Worm (Caenorhabditis elegans): Measurements from ENCODE around the gene sorb-1.

The sorb-1 gene

DNA sequence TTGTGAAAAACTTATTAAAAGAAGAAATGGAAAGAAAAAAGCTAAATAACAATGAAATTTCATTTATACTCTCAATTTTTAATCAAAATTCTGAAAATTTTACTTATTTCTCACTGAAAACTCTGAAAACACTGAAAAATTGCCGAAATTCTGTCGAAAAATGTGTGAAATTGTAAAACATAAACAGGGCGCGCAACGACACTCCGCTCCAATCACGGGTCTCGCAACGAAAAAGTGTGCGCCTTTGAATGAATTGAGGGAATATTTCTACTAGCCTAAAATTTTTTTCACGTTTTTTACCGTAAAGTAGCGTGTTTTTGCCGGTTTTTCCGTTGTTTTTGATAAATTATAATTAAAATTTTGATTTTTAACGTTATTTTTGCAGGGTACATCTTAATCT is 27.3 kb downstream of the sorb-1 start, which contains the start of gene rpl-18 (continued):
- TF ChIP-seq daf-16 (GFP tag; optimal IDR thresholded peaks at IDR 0.05) (no peak), daf-16 (tag; optimal IDR thresholded peaks at IDR 0.05) (peak; percentile 49)

DNA sequence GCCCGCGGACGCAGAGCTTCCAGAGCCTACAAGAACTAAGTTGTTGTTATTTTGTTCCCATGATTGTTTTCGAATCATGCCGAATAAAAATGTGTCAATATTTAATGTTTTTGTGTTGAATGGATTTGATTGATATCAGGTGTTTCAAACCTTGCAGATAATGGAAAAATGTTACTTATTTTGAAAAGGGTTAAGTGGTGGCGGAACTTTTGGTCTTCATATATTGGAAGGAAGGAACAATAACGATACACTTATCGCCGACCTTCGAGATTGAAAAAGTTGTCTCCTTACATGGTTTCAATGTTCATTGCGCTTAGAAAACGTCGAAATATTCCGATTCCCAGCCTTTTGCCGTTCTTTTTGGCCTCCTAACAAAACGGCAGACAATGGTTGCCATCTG is 28.6 kb downstream of the sorb-1 start, which contains the start of gene gly-10:
gly-10 (plus strand) TSS at position 387 of the 400 bp plus-strand sequence.
- peak; percentile 61 for TF ChIP-seq snpc-1.2 (GFP tag; IDR thresholded peaks at IDR 0.05)
- no peak for TF ChIP-seq zag-1 (tag; optimal IDR thresholded peaks at IDR 0.05)
- TF ChIP-seq hmg-1.1 (GFP tag; IDR thresholded peaks at IDR 0.05), result no peak
- TF ChIP-seq nhr-10 (tag; optimal IDR thresholded peaks at IDR 0.05), result no peak
- no peak for TF ChIP-seq egl-27 (tag; optimal IDR thresholded peaks at IDR 0.05)
- no peak for TF ChIP-seq fkh-10 (GFP tag; optimal IDR thresholded peaks at IDR 0.05)

DNA sequence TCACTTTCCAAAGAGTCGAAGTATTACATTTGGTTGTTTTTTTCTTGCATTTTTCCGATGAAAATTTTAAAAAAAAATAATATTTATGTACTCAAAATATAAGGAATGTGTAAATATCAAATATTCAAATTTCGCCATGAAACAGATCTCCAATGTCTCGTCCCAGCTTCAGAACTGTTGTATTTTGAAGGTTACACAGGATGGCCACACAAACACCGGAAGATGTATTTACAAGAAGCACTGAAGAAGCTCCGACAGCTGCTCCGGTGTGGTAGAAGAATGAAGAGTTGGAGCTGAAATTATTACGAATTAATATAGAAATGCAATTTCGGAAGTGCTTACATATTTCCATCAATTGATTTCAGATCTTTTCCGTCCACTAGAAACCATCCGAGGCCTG is 32.2 kb downstream of the sorb-1 start:
- TF ChIP-seq pha-4 (GFP tag; IDR thresholded peaks at IDR 0.05), result 0 out of 2 replicates have a peak, but pooled peaks have one; percentile 19
- no peak for TF ChIP-seq pha-4 (tag; optimal IDR thresholded peaks at IDR 0.05)
- no peak for TF ChIP-seq lir-3 (tag; optimal IDR thresholded peaks at IDR 0.05)
- TF ChIP-seq snpc-1.2 (GFP tag; IDR thresholded peaks at IDR 0.05), result peak; percentile 42; the same call in 1 of the 2 replicates

DNA sequence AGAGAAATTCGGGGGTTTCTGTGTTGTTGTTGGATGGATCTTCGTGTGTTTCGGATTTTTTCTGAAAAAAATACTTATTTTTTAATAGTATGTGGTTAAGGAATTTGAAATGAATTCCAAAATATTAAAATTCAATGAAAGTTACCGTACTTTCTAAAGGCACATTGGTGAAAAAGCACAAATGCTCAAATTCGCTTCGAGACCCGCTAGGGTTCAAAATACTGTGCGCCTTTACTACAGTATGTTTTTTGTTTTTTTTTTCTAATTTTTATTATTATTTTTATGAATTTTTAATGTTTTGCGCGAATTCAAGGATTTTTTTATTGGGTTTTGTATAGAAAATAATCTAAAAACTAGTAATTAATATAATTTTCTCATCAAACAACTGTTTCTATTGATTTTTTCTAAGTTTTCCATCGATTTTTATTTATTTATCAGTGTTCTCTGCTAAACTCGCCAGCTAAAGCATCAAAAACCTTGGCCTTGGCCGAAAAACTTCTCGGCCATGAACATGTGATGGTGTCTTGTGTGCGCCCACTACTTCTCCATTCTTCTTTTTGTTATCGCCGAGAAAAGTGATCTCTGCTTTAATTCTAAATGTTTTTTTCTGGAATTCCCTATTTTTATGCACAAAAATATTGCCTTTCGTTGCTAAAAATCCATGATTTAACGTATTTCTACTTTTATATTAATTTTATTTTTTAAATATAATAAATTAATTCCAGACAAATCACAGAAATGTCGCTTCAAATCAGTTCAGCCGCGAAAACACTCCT is 33.3 kb downstream of the sorb-1 start, which contains the start of gene iscu-1:
iscu-1 (plus strand) TSS at position 726 of the 776 bp plus-strand sequence.
- TF ChIP-seq pha-4 (GFP tag; IDR thresholded peaks at IDR 0.05) (no peak), pha-4 (tag; optimal IDR thresholded peaks at IDR 0.05) (no peak), T20F7.1 (GFP tag; optimal IDR thresholded peaks at IDR 0.05) (peak; percentile 75), ces-1 (GFP tag; optimal IDR thresholded peaks at IDR 0.05) (no peak), daf-12 (tag; optimal IDR thresholded peaks at IDR 0.05) (no peak), attf-4 (tag; optimal IDR thresholded peaks at IDR 0.05) (no peak), dmd-6 (GFP tag; IDR thresholded peaks at IDR 0.05) (peak; percentile 16; the same call in 1 of the 2 replicates), aha-1 (tag) (peak; percentile 35), nhr-102 (tag; optimal IDR thresholded peaks at IDR 0.05) (no peak), spr-3 (GFP tag; optimal IDR thresholded peaks at IDR 0.05) (no peak), lin-1 (GFP tag; IDR thresholded peaks at IDR 0.05) (no peak), daf-8 (GFP tag; IDR thresholded peaks at IDR 0.05) (no peak), hmg-1.1 (GFP tag; IDR thresholded peaks at IDR 0.05) (0 out of 2 replicates have a peak, but pooled peaks have one; percentile 13), F37D6.2 (tag; optimal IDR thresholded peaks at IDR 0.05) (no peak), ctbp-1 (GFP tag; IDR thresholded peaks at IDR 0.05) (no peak), rbr-2 (tag; optimal IDR thresholded peaks at IDR 0.05) (no peak), nhr-28 (tag; optimal IDR thresholded peaks at IDR 0.05) (peak; percentile 57), ceh-82 (tag; optimal IDR thresholded peaks at IDR 0.05) (no peak), snpc-4 (tag; optimal IDR thresholded peaks at IDR 0.05) (no peak), ceh-32 (tag; optimal IDR thresholded peaks at IDR 0.05; ENCODE audit: poor library complexity) (no peak), nhr-111 (GFP tag; optimal IDR thresholded peaks at IDR 0.05) (no peak), D1046.2 (GFP tag; IDR thresholded peaks at IDR 0.05) (no peak), vab-7 (GFP tag; IDR thresholded peaks at IDR 0.05) (no peak), pqm-1 (tag; optimal IDR thresholded peaks at IDR 0.05) (peak; percentile 16), T26A8.4 (GFP tag; IDR thresholded peaks at IDR 0.05) (no peak), php-3 (GFP tag; IDR thresholded peaks at IDR 0.05) (no peak), lin-15B (tag; optimal IDR thresholded peaks at IDR 0.05) (no peak), madf-5 (GFP tag; IDR thresholded peaks at IDR 0.05) (no peak), mdl-1 (tag; optimal IDR thresholded peaks at IDR 0.05) (no peak), unc-39 (tag; optimal IDR thresholded peaks at IDR 0.05) (no peak), lir-3 (tag; optimal IDR thresholded peaks at IDR 0.05) (no peak), F26F4.8 (GFP tag; conservative IDR thresholded peaks at IDR 0.05) (no peak), lsy-2 (tag; optimal IDR thresholded peaks at IDR 0.05) (peak in 1 of 2 experiments; percentile 80), zfp-2 (tag; optimal IDR thresholded peaks at IDR 0.05) (no peak), nhr-25 (tag; optimal IDR thresholded peaks at IDR 0.05; ENCODE audit: borderline replicate concordance, insufficient read depth) (no peak), zag-1 (tag; optimal IDR thresholded peaks at IDR 0.05) (no peak), set-16 (GFP tag; IDR thresholded peaks at IDR 0.05) (no peak), ZK337.2 (GFP tag; IDR thresholded peaks at IDR 0.05) (no peak)

Measured in whole organism, L4 larva.